Worm (Caenorhabditis elegans) whole organism, young adult: ENCODE results near the gene C45G9.15.

Experiments
- B0261.1 ChIP-seq: sonication (generic microtip); optimal IDR thresholded peaks from 2 replicates; lab custom pipeline; 2016; ENCODE audit warnings: mild to moderate bottlenecking, missing genetic modification characterization, moderate library complexity, missing compliant biosample characterization
- B0336.3 ChIP-seq: fragments of 200-800 bp; sonication (Bioruptor generic); IDR thresholded peaks from 2 replicates; pipeline ENCODE4 v1.3.6; 2022; ENCODE audit warnings: missing genetic modification characterization, missing compliant biosample characterization
- C17E4.6 ChIP-seq: fragments of 200-800 bp; sonication (Bioruptor generic); IDR thresholded peaks from 2 replicates; pipeline ENCODE4 v1.3.6; 2022; ENCODE audit warnings: missing genetic modification reagents, missing genetic modification characterization, missing compliant biosample characterization
- D2030.7 ChIP-seq: fragments of 200-800 bp; sonication (Bioruptor generic); IDR thresholded peaks from 2 replicates; pipeline ENCODE4 v1.3.6; 2022; ENCODE audit warnings: missing genetic modification reagents, missing genetic modification characterization, missing compliant biosample characterization
- F23B12.7 ChIP-seq: sonication (generic microtip); optimal IDR thresholded peaks from 2 replicates; lab custom pipeline; 2017; ENCODE audit warnings: missing genetic modification characterization, mild to moderate bottlenecking, missing compliant biosample characterization, antibody characterized with exemption, moderate library complexity; ENCODE audit not compliant: insufficient read depth
- F55B11.4 ChIP-seq: sonication (generic microtip); optimal IDR thresholded peaks from 2 replicates; lab custom pipeline; 2016; ENCODE audit warnings: missing compliant biosample characterization, missing genetic modification characterization, borderline replicate concordance; ENCODE audit not compliant: insufficient read depth
- K11D2.4 ChIP-seq: fragments of 200-800 bp; sonication (Bioruptor generic); IDR thresholded peaks from 2 replicates; pipeline ENCODE4 v1.3.6; 2022; ENCODE audit warnings: missing genetic modification reagents, missing genetic modification characterization, missing compliant biosample characterization
- K12H6.12 ChIP-seq: fragments of 200-800 bp; sonication (Bioruptor generic); optimal IDR thresholded peaks from 2 replicates; lab custom pipeline; 2018; ENCODE audit warnings: mild to moderate bottlenecking, missing genetic modification characterization, missing compliant biosample characterization
- akir-1 ChIP-seq: fragments of 200-800 bp; sonication (Bioruptor generic); optimal IDR thresholded peaks from 2 replicates; lab custom pipeline; 2018; ENCODE audit warnings: mild to moderate bottlenecking, missing genetic modification characterization, moderate library complexity, missing compliant biosample characterization
- aptf-2 ChIP-seq: fragments of 200-800 bp; sonication (Bioruptor generic); conservative IDR thresholded peaks from 2 replicates; pipeline ENCODE4 v1.3.6; 2022; ENCODE audit warnings: missing genetic modification reagents, missing genetic modification characterization, missing compliant biosample characterization
- athp-1 ChIP-seq: sonication (generic microtip); optimal IDR thresholded peaks from 2 replicates; lab custom pipeline; 2017; ENCODE audit warnings: mild to moderate bottlenecking, missing genetic modification characterization, missing compliant biosample characterization
- attf-5 ChIP-seq: fragments of 200-800 bp; sonication (Bioruptor generic); optimal IDR thresholded peaks from 2 replicates; lab custom pipeline; 2018; ENCODE audit warnings: mild to moderate bottlenecking, missing genetic modification characterization, missing compliant biosample characterization
- cebp-1 ChIP-seq, 2 experiments: fragments of 200-800 bp in 1 of 2; sonication (Bioruptor generic) in 1 of 2; sonication (generic microtip) in 1 of 2; IDR thresholded peaks in 1 of 2; optimal IDR thresholded peaks in 1 of 2; 2 replicates each; pipeline versions ENCODE4 v1.3.6 to Lab custom; 2017 to 2022; ENCODE audit warnings: missing compliant biosample characterization in 2 of 2, missing genetic modification characterization in 2 of 2, mild to moderate bottlenecking in 1 of 2, missing genetic modification reagents in 1 of 2, moderate library complexity in 1 of 2
- chd-7 ChIP-seq: sonication (generic microtip); optimal IDR thresholded peaks from 2 replicates; lab custom pipeline; 2016; ENCODE audit warnings: mild to moderate bottlenecking, missing genetic modification characterization, moderate library complexity, missing compliant biosample characterization
- dpl-1 ChIP-seq: fragments of 150-350 bp; optimal IDR thresholded peaks from 2 replicates; lab custom pipeline; 2014; ENCODE audit warnings: missing biosample characterization, missing genetic modification reagents, missing genetic modification characterization
- egl-18 ChIP-seq: fragments of 200-800 bp; sonication (Bioruptor generic); IDR thresholded peaks from 2 replicates; pipeline ENCODE4 v1.3.6; 2022; ENCODE audit warnings: missing genetic modification reagents, missing genetic modification characterization, missing compliant biosample characterization
- egrh-3 ChIP-seq: fragments of 200-800 bp; sonication (Bioruptor generic); IDR thresholded peaks from 2 replicates; pipeline ENCODE4 v1.3.6; 2022; ENCODE audit warnings: missing genetic modification reagents, missing genetic modification characterization, missing compliant biosample characterization
- ekl-4 ChIP-seq: fragments of 200-800 bp; sonication (Bioruptor generic); IDR thresholded peaks from 2 replicates; pipeline ENCODE4 v1.3.6; 2022; ENCODE audit warnings: missing genetic modification reagents, missing genetic modification characterization, missing compliant biosample characterization
- ets-4 ChIP-seq: fragments of 200-800 bp; sonication (Bioruptor generic); optimal IDR thresholded peaks from 2 replicates; lab custom pipeline; 2018; ENCODE audit warnings: mild to moderate bottlenecking, missing genetic modification characterization, missing compliant biosample characterization
- fkh-3 ChIP-seq: sonication (generic microtip); optimal IDR thresholded peaks from 2 replicates; lab custom pipeline; 2016; ENCODE audit warnings: mild to moderate bottlenecking, missing genetic modification characterization, missing compliant biosample characterization
- hsf-1 ChIP-seq: fragments of 200-800 bp; sonication (Bioruptor generic); IDR thresholded peaks from 2 replicates; pipeline ENCODE4 v1.3.6; 2022; ENCODE audit warnings: missing genetic modification reagents, missing genetic modification characterization, missing compliant biosample characterization
- lag-1 ChIP-seq: fragments of 200-800 bp; sonication (Bioruptor generic); IDR thresholded peaks from 2 replicates; pipeline ENCODE4 v1.3.6; 2022; ENCODE audit warnings: missing genetic modification reagents, missing genetic modification characterization, missing compliant biosample characterization
- lin-40 ChIP-seq: sonication (generic microtip); optimal IDR thresholded peaks from 2 replicates; lab custom pipeline; 2016; ENCODE audit warnings: missing genetic modification characterization, mild to moderate bottlenecking, missing compliant biosample characterization, missing genotype, missing genetic modification reagents
- lir-1 ChIP-seq: fragments of 200-800 bp; sonication (Bioruptor generic); conservative IDR thresholded peaks from 2 replicates; pipeline ENCODE4 v1.3.6; 2022; ENCODE audit warnings: missing genetic modification reagents, missing genetic modification characterization, missing compliant biosample characterization
- lsy-27 ChIP-seq: sonication (generic microtip); optimal IDR thresholded peaks from 2 replicates; lab custom pipeline; 2017; ENCODE audit warnings: missing genetic modification characterization, mild to moderate bottlenecking, missing compliant biosample characterization, antibody characterized with exemption, missing genotype, borderline replicate concordance; ENCODE audit not compliant: insufficient read depth
- madf-3 ChIP-seq: fragments of 200-800 bp; sonication (Bioruptor generic); IDR thresholded peaks from 2 replicates; pipeline ENCODE4 v1.3.6; 2022; ENCODE audit warnings: missing genetic modification reagents, missing genetic modification characterization, missing compliant biosample characterization
- madf-8 ChIP-seq: fragments of 200-800 bp; sonication (Bioruptor generic); conservative IDR thresholded peaks from 2 replicates; pipeline ENCODE4 v1.3.6; 2022; ENCODE audit warnings: missing genetic modification reagents, missing genetic modification characterization, missing compliant biosample characterization
- mes-4 ChIP-seq: sonication (generic microtip); optimal IDR thresholded peaks from 2 replicates; lab custom pipeline; 2016; ENCODE audit warnings: missing genotype, missing genetic modification characterization, missing compliant biosample characterization
- nfya-1 ChIP-seq: sonication (generic microtip); optimal IDR thresholded peaks from 2 replicates; lab custom pipeline; 2017; ENCODE audit warnings: antibody characterized with exemption, missing compliant biosample characterization, missing genetic modification characterization, borderline replicate concordance; ENCODE audit not compliant: insufficient read depth
- nfyb-1 ChIP-seq: fragments of 200-800 bp; sonication (Bioruptor generic); IDR thresholded peaks from 2 replicates; pipeline ENCODE4 v1.3.6; 2022; ENCODE audit warnings: missing genetic modification reagents, missing genetic modification characterization, missing compliant biosample characterization
- nhr-179 ChIP-seq: sonication (generic microtip); optimal IDR thresholded peaks from 2 replicates; lab custom pipeline; 2016; ENCODE audit warnings: mild to moderate bottlenecking, missing genetic modification characterization, missing compliant biosample characterization
- nhr-80 ChIP-seq: sonication (generic microtip); optimal IDR thresholded peaks from 2 replicates; lab custom pipeline; 2016; ENCODE audit warnings: missing genetic modification characterization, missing compliant biosample characterization
- pha-4 ChIP-seq: fragments of 150-350 bp; sonication (generic microtip); optimal IDR thresholded peaks from 2 replicates; lab custom pipeline; 2014; ENCODE audit warnings: missing biosample characterization, missing genetic modification reagents, missing genetic modification characterization
- rec-8 ChIP-seq, 2 experiments: sonication (generic microtip); optimal IDR thresholded peaks; 2 replicates each; lab custom pipeline; 2016; ENCODE audit warnings: mild to moderate bottlenecking in 2 of 2, missing genetic modification characterization in 2 of 2, missing genetic modification reagents in 2 of 2, missing genotype in 2 of 2, missing biosample characterization in 1 of 2, missing compliant biosample characterization in 1 of 2, moderate library complexity in 1 of 2
- repo-1 ChIP-seq: sonication (generic microtip); optimal IDR thresholded peaks from 2 replicates; lab custom pipeline; 2017; ENCODE audit warnings: mild to moderate bottlenecking, missing genetic modification characterization, missing compliant biosample characterization
- rpc-1 ChIP-seq, 2 experiments: fragments of 150-350 bp in 1 of 2; sonication (generic microtip) in 1 of 2; optimal IDR thresholded peaks; 2 replicates each; lab custom pipeline; 2014 to 2018; ENCODE audit warnings: missing biosample characterization in 1 of 2, missing genetic modification characterization in 1 of 2, missing genetic modification reagents in 1 of 2, missing genotype in 1 of 2
- sea-2 ChIP-seq: fragments of 200-800 bp; sonication (Bioruptor generic); IDR thresholded peaks from 2 replicates; pipeline ENCODE4 v1.3.6; 2022; ENCODE audit warnings: missing genetic modification characterization, missing compliant biosample characterization
- snpc-4 ChIP-seq, 5 experiments: fragments of 150-350 bp in 1 of 5; sonication (generic microtip) in 4 of 5; optimal IDR thresholded peaks; 2 replicates each; lab custom pipeline; 2014 to 2018; ENCODE audit warnings: missing genetic modification characterization in 5 of 5, missing biosample characterization in 3 of 5, antibody characterized with exemption in 2 of 5, mild to moderate bottlenecking in 2 of 5, missing compliant biosample characterization in 2 of 5, missing genotype in 2 of 5, moderate library complexity in 2 of 5, missing genetic modification reagents in 1 of 5
- zfh-2 ChIP-seq: fragments of 200-800 bp; sonication (Bioruptor generic); conservative IDR thresholded peaks from 2 replicates; pipeline ENCODE4 v1.3.6; 2022; ENCODE audit warnings: missing genetic modification reagents, missing genetic modification characterization, missing compliant biosample characterization
- zim-3 ChIP-seq: sonication (generic microtip); optimal IDR thresholded peaks from 2 replicates; lab custom pipeline; 2017; ENCODE audit warnings: mild to moderate bottlenecking, missing genetic modification characterization, moderate library complexity, missing compliant biosample characterization
- ztf-18 ChIP-seq: sonication (generic microtip); optimal IDR thresholded peaks from 2 replicates; lab custom pipeline; 2016; ENCODE audit warnings: missing genotype, mild to moderate bottlenecking, missing genetic modification characterization, missing compliant biosample characterization
- ztf-26 ChIP-seq: sonication (generic microtip); optimal IDR thresholded peaks from 2 replicates; lab custom pipeline; 2017; ENCODE audit warnings: missing genetic modification characterization, missing compliant biosample characterization
- ztf-28 ChIP-seq: fragments of 200-800 bp; sonication (Bioruptor generic); IDR thresholded peaks from 2 replicates; pipeline ENCODE4 v1.3.6; 2022; ENCODE audit warnings: missing genetic modification reagents, missing genetic modification characterization, missing compliant biosample characterization

Gene C45G9.15

ce11 chrIII:5018116-5018689 is 33.6 kb downstream of the C45G9.15 start, which contains the start of gene wip-1 (continued):
- TF ChIP-seq chd-7 (tag; lab: Kevin White, UChicago), result peak; percentile 89
- TF ChIP-seq ztf-28 (GFP tag; lab: Robert Waterston, UW), result peak; percentile 92
- peak; percentile 31 to 60 for TF ChIP-seq rec-8 (tag; optimal IDR thresholded peaks at IDR 0.05; lab: Kevin White, UChicago)
- TF ChIP-seq lin-40 (tag; lab: Kevin White, UChicago), result peak; percentile 98
- no peak for TF ChIP-seq nfya-1
- peak; percentile 64 for TF ChIP-seq egrh-3 (GFP tag; lab: Robert Waterston, UW)
- TF ChIP-seq C17E4.6 (GFP tag; lab: Robert Waterston, UW), result peak; percentile 96
- peak; percentile 97 for TF ChIP-seq zfh-2 (GFP tag; lab: Robert Waterston, UW)
- peak; percentile 99 for TF ChIP-seq nhr-80 (tag; lab: Kevin White, UChicago)
- TF ChIP-seq B0336.3 (GFP tag; lab: Robert Waterston, UW), result peak; percentile 99
- TF ChIP-seq akir-1 (GFP tag; lab: Kevin White, UChicago), result peak; percentile 59
- peak; percentile 89 for TF ChIP-seq madf-8
- peak; percentile 90 for TF ChIP-seq hsf-1 (GFP tag; lab: Robert Waterston, UW)
- no peak for TF ChIP-seq F55B11.4 (tag; lab: Kevin White, UChicago)
- TF ChIP-seq ztf-26 (tag; lab: Kevin White, UChicago), result peak; percentile 97
- peak; percentile 96 for TF ChIP-seq D2030.7
- peak; percentile 98 for TF ChIP-seq athp-1 (tag; lab: Kevin White, UChicago)
- peak; percentile 81 for TF ChIP-seq lsy-27 (tag; lab: Kevin White, UChicago)
- no peak for TF ChIP-seq lag-1
- TF ChIP-seq fkh-3, result peak; percentile 21
- peak; percentile 79 for TF ChIP-seq aptf-2 (GFP tag; lab: Robert Waterston, UW)
- TF ChIP-seq zim-3 (tag; lab: Kevin White, UChicago), result peak; percentile 64
- TF ChIP-seq nhr-179 (tag; lab: Kevin White, UChicago), result no peak
- TF ChIP-seq sea-2, result peak; percentile 87
- peak; percentile 86 for TF ChIP-seq egl-18
- peak; percentile 80 for TF ChIP-seq pha-4
- TF ChIP-seq ets-4, result peak; percentile 97
- TF ChIP-seq attf-5 (GFP tag; lab: Kevin White, UChicago), result peak; percentile 100
- peak; percentile 94 for TF ChIP-seq K11D2.4 (GFP tag; lab: Robert Waterston, UW)
- no peak for TF ChIP-seq mes-4 (tag; lab: Kevin White, UChicago)
- peak; percentile 98 for TF ChIP-seq ekl-4 (GFP tag; lab: Robert Waterston, UW)
- TF ChIP-seq B0261.1 (tag; lab: Kevin White, UChicago), result peak; percentile 34

DNA sequence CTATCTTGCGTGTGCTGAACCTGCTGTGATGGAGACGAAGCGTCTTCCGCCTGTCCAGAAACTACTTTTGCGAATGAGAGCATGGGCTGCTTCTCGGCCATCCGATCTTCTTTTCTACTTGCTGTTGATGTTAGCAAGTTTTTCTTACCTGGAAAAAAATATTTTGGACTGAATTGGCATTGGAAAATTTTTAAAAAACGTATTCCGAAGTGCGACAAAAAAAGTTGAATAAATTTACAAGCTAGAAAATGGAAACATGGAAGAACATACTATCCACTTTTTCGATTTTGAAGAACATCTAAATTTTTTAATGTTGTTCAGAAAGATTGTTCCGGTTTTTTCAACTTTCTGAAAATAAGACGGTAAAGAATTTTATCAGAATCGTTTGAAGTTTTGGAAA is 34.3 kb downstream of the C45G9.15 start, which contains the start of gene larp-1:
Gene larp-1, minus strand, starts transcription at position 101 of the 400 bp plus-strand sequence.
- 0 out of 2 replicates have a peak, but pooled peaks have one; percentile 16 for TF ChIP-seq madf-3 (GFP tag; lab: Robert Waterston, UW)
- no peak for TF ChIP-seq rpc-1 (optimal IDR thresholded peaks at IDR 0.05; lab: Kevin White, UChicago)
- no peak for TF ChIP-seq rpc-1 (tag; optimal IDR thresholded peaks at IDR 0.05; lab: Kevin White, UChicago)

DNA sequence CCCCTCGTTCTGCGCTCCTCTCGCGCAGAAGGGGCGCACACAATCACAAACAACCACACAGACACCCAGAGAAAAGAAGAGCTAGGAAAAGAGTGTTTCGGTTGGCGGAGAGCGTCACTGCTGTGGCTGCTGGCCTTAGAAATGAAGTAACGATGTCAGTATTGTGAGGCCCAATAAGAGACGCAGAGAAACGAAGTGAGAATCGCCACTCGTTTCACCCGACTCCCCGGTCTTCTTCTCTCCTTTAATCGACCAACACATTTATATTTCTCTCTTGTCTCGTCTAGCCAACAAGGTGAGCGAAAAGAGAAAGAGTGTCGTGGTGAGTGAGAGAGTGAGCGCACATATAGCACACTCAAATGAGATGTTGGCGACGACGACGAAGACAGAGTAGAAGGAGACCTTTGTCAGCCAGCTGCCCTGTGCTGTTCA is 37.9 kb downstream of the C45G9.15 start:
- TF ChIP-seq egrh-3 (GFP tag; lab: Robert Waterston, UW) (peak; percentile 48), attf-5 (GFP tag; lab: Kevin White, UChicago) (peak; percentile 86), K12H6.12 (tag; lab: Kevin White, UChicago) (peak; percentile 92), cebp-1 (GFP tag; IDR thresholded peaks at IDR 0.05; lab: Robert Waterston, UW) (peak; percentile 41; the same call in 1 of the 2 replicates), cebp-1 (tag; optimal IDR thresholded peaks at IDR 0.05; lab: Kevin White, UChicago) (peak; percentile 83), dpl-1 (GFP tag; lab: Kevin White, UChicago) (no peak), snpc-4 (GFP tag; optimal IDR thresholded peaks at IDR 0.05; lab: Kevin White, UChicago) (no peak), snpc-4 (tag; optimal IDR thresholded peaks at IDR 0.05; lab: Kevin White, UChicago) (peak; percentile 14 to 63 (median 37)), repo-1 (peak; percentile 0), nfyb-1 (GFP tag; lab: Robert Waterston, UW) (peak; percentile 77; the same call in 1 of the 2 replicates), F23B12.7 (tag; lab: Kevin White, UChicago) (peak; percentile 78), ztf-18 (tag; lab: Kevin White, UChicago) (peak; percentile 84), lir-1 (peak; percentile 72), chd-7 (tag; lab: Kevin White, UChicago) (peak; percentile 53), nfya-1 (no peak)
